Worm (Caenorhabditis elegans): ENCODE measurements around the gene ZK1248.4.

DNA sequence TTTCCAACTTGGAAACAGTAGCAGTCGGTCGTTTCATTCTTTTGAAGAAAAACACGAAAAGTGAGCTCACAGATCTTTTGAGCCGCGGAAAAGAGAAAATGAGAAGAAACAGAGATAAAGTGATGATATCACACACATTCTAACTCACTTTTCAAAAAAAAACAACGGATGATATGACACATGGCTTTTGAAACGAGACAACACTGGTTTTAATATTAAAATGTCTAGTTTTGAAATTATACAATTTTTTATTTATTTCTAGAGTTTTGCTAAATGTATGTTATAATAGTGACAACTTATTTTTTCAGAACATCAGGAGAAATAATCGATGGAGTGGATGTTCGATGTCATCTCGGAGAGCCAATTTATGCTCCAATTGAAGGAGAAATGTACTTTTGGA is 25.9 kb upstream of the ZK1248.4 start, which contains the start of gene K05F1.14:
- no peak for TF ChIP-seq ztf-4 (tag; optimal IDR thresholded peaks at IDR 0.05)
- no peak for TF ChIP-seq ceh-82 (tag; optimal IDR thresholded peaks at IDR 0.05)
- TF ChIP-seq unc-55 (GFP tag; optimal IDR thresholded peaks at IDR 0.05): no peak
